Worm (Caenorhabditis elegans) whole organism, midembryonic: Measurements from ENCODE around the gene gsp-1.

ENCODE experiments used
- T22C8.4 ChIP-seq: fragments of 200-800 bp; sonication (Bioruptor generic); IDR thresholded peaks from 2 replicates; pipeline ENCODE4 v1.3.6; 2022; ENCODE audit warnings: missing genetic modification characterization, missing compliant biosample characterization
- flt-1 ChIP-seq: fragments of 200-800 bp; sonication (Bioruptor generic); IDR thresholded peaks from 2 replicates; pipeline ENCODE4 v1.3.6; 2022; ENCODE audit warnings: missing genetic modification characterization, missing compliant biosample characterization
- med-1 ChIP-seq: sonication (generic microtip); optimal IDR thresholded peaks from 2 replicates; lab custom pipeline; 2017; ENCODE audit warnings: missing genetic modification characterization, mild to moderate bottlenecking, missing compliant biosample characterization, antibody characterized with exemption, missing genetic modification reagents; ENCODE audit not compliant: insufficient read depth
- ref-1 ChIP-seq: fragments of 200-800 bp; sonication (Bioruptor generic); conservative IDR thresholded peaks from 2 replicates; pipeline ENCODE4 v1.3.6; 2022; ENCODE audit warnings: missing genetic modification reagents, missing genetic modification characterization, missing compliant biosample characterization
- tab-1 ChIP-seq: fragments of 200-800 bp; sonication (Bioruptor generic); IDR thresholded peaks from 2 replicates; pipeline ENCODE4 v1.3.6; 2022; ENCODE audit warnings: missing genetic modification characterization, missing compliant biosample characterization
- ztf-23 ChIP-seq: fragments of 200-800 bp; sonication (Bioruptor generic); IDR thresholded peaks from 2 replicates; pipeline ENCODE4 v1.3.6; 2022; ENCODE audit warnings: missing genetic modification reagents, missing genetic modification characterization, missing compliant biosample characterization
- ztf-29 ChIP-seq: fragments of 200-800 bp; sonication (Bioruptor generic); IDR thresholded peaks from 2 replicates; pipeline ENCODE4 v1.3.6; 2022; ENCODE audit warnings: missing genetic modification reagents, missing genetic modification characterization, missing compliant biosample characterization

DNA sequence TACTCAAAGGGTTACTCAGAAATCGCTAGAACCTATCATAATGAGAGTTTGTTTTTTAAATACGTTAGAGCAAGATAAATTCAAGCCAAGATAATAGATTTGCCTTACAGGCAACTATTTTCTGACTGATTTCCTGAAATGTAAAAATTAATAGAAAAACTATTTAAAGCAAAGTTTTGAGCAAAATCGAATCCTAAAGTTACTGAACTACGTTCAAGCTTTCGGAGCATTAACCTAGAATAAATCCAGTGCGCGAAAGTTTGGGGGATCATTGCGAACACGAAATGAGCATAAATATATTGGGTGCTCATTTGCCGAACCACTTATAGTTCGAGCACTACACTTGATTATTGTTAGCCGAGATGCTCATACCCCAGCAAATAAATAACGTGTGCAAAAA, 10.6 kb upstream of the gsp-1 start, which contains the start of gene ceh-22:
- TF ChIP-seq flt-1 (no peak), med-1 (GFP tag; lab: Kevin White, UChicago) (no peak), T22C8.4 (GFP tag; lab: Robert Waterston, UW) (no peak), ztf-23 (GFP tag; lab: Robert Waterston, UW) (no peak), tab-1 (GFP tag; lab: Robert Waterston, UW) (no peak), ref-1 (no peak), ztf-29 (GFP tag; lab: Robert Waterston, UW) (no peak)
